Fruit fly (Drosophila melanogaster) whole organism, prepupa: ENCODE data around the gene CG15547.
A peak's percentile ranks its signal among the peaks of the same experiment; 100 is the strongest.

Experiments
- CG10631 ChIP-seq: fragments of 200-800 bp; sonication (Bioruptor generic); optimal IDR thresholded peaks from 2 replicates; lab custom pipeline; 2016; ENCODE audit warnings: missing biosample characterization, missing genetic modification characterization
- CG10669 ChIP-seq: fragments of 200-800 bp; sonication (Bioruptor generic); optimal IDR thresholded peaks from 3 replicates; lab custom pipeline; 2018; ENCODE audit warnings: missing biosample characterization, mild to moderate bottlenecking, missing genetic modification characterization, moderate library complexity
- CG11762 ChIP-seq: fragments of 200-800 bp; sonication (Bioruptor generic); optimal IDR thresholded peaks from 3 replicates; lab custom pipeline; 2016; ENCODE audit warnings: missing biosample characterization, missing genetic modification characterization; ENCODE audit not compliant: insufficient read depth
- CG11902 ChIP-seq: fragments of 200-800 bp; sonication (Bioruptor generic); optimal IDR thresholded peaks from 3 replicates; lab custom pipeline; 2016; ENCODE audit warnings: missing biosample characterization, missing genetic modification characterization
- CG15336 ChIP-seq: fragments of 200-800 bp; sonication (Bioruptor generic); IDR thresholded peaks from 2 replicates; pipeline ENCODE4 v1.3.6; 2022; ENCODE audit warnings: missing biosample characterization, missing genetic modification characterization
- CG16779 ChIP-seq: fragments of 200-800 bp; sonication (Bioruptor generic); optimal IDR thresholded peaks from 3 replicates; lab custom pipeline; 2017; ENCODE audit warnings: missing biosample characterization, mild to moderate bottlenecking, missing genetic modification characterization
- CG3032 ChIP-seq: fragments of 200-800 bp; optimal IDR thresholded peaks from 2 replicates; lab custom pipeline; 2019; ENCODE audit warnings: missing biosample characterization, mild to moderate bottlenecking, missing genetic modification characterization, moderate library complexity
- CG31627 ChIP-seq: fragments of 200-800 bp; sonication (Bioruptor generic); optimal IDR thresholded peaks from 3 replicates; lab custom pipeline; 2016; ENCODE audit warnings: missing biosample characterization, missing genetic modification characterization
- CG4318 ChIP-seq: fragments of 200-800 bp; sonication (Bioruptor generic); optimal IDR thresholded peaks from 3 replicates; lab custom pipeline; 2017; ENCODE audit warnings: missing biosample characterization, mild to moderate bottlenecking, missing genetic modification characterization
- CG6163 ChIP-seq: fragments of 200-800 bp; sonication (Bioruptor generic); IDR thresholded peaks from 3 replicates; pipeline ENCODE4 v1.3.6; 2022; ENCODE audit warnings: missing biosample characterization, missing genetic modification characterization
- CG6276 ChIP-seq: fragments of 200-800 bp; sonication (Bioruptor generic); optimal IDR thresholded peaks from 2 replicates; lab custom pipeline; 2017; ENCODE audit warnings: missing biosample characterization, mild to moderate bottlenecking, missing genetic modification characterization
- CG6792 ChIP-seq: fragments of 200-800 bp; sonication (Bioruptor generic); optimal IDR thresholded peaks from 3 replicates; lab custom pipeline; 2016; ENCODE audit warnings: missing biosample characterization, missing genetic modification characterization
- CG6808 ChIP-seq: fragments of 200-800 bp; sonication (Bioruptor generic); optimal IDR thresholded peaks from 3 replicates; lab custom pipeline; 2017; ENCODE audit warnings: missing biosample characterization, missing genetic modification characterization, mild to moderate bottlenecking, moderate library complexity, missing genetic modification reagents
- CG7368 ChIP-seq: fragments of 200-800 bp; sonication (Bioruptor generic); optimal IDR thresholded peaks from 3 replicates; lab custom pipeline; 2016; ENCODE audit warnings: missing biosample characterization, missing genetic modification characterization
- CG8319 ChIP-seq: fragments of 200-800 bp; sonication (Bioruptor generic); optimal IDR thresholded peaks from 3 replicates; lab custom pipeline; 2016; ENCODE audit warnings: missing biosample characterization, missing genetic modification characterization
- CG8632 ChIP-seq: fragments of 200-800 bp; sonication (Bioruptor generic); optimal IDR thresholded peaks from 3 replicates; lab custom pipeline; 2016; ENCODE audit warnings: missing biosample characterization, missing genetic modification characterization
- Eip75B ChIP-seq: fragments of 200-800 bp; sonication (Bioruptor generic); optimal IDR thresholded peaks from 3 replicates; lab custom pipeline; 2016; ENCODE audit warnings: missing biosample characterization, missing genetic modification characterization
- Eip78C ChIP-seq: fragments of 200-800 bp; sonication (Bioruptor generic); peaks from one replicate; lab custom pipeline; 2016; ENCODE audit warnings: missing biosample characterization, missing genetic modification characterization
- Ets21C ChIP-seq: fragments of 200-800 bp; sonication (Bioruptor generic); optimal IDR thresholded peaks from 3 replicates; lab custom pipeline; 2016; ENCODE audit warnings: missing biosample characterization, missing genetic modification characterization
- Hr38 ChIP-seq: sonication (Bioruptor generic); optimal IDR thresholded peaks from 2 replicates; lab custom pipeline; 2016; ENCODE audit warnings: missing biosample characterization, missing genetic modification characterization
- Hr39 ChIP-seq: fragments of 200-800 bp; sonication (Bioruptor generic); optimal IDR thresholded peaks from 2 replicates; lab custom pipeline; 2016; ENCODE audit warnings: missing biosample characterization, missing genetic modification characterization
- Hr4 ChIP-seq: fragments of 200-800 bp; sonication (Bioruptor generic); optimal IDR thresholded peaks from 3 replicates; lab custom pipeline; 2016; ENCODE audit warnings: missing biosample characterization, missing genetic modification characterization
- Met ChIP-seq: fragments of 200-800 bp; sonication (Bioruptor generic); optimal IDR thresholded peaks from 3 replicates; lab custom pipeline; 2016; ENCODE audit warnings: missing biosample characterization, missing genetic modification characterization
- OdsH ChIP-seq: fragments of 200-800 bp; sonication (Bioruptor generic); optimal IDR thresholded peaks from 3 replicates; lab custom pipeline; 2016; ENCODE audit warnings: missing biosample characterization, missing genetic modification characterization
- Smox ChIP-seq: fragments of 200-800 bp; sonication (Bioruptor generic); optimal IDR thresholded peaks from 3 replicates; lab custom pipeline; 2016; ENCODE audit warnings: missing biosample characterization, missing genetic modification characterization
- Sox102F ChIP-seq: fragments of 200-800 bp; sonication (Bioruptor generic); optimal IDR thresholded peaks from 2 replicates; lab custom pipeline; 2016; ENCODE audit warnings: missing biosample characterization, mild to moderate bottlenecking, missing genetic modification characterization
- acj6 ChIP-seq: fragments of 200-800 bp; sonication (Bioruptor generic); optimal IDR thresholded peaks from 3 replicates; lab custom pipeline; 2016; ENCODE audit warnings: missing biosample characterization, missing genetic modification characterization
- dac ChIP-seq: fragments of 200-800 bp; sonication (Bioruptor generic); optimal IDR thresholded peaks from 2 replicates; lab custom pipeline; 2017; ENCODE audit warnings: missing biosample characterization, mild to moderate bottlenecking, missing genetic modification characterization
- dsx ChIP-seq: fragments of 200-800 bp; optimal IDR thresholded peaks from 3 replicates; lab custom pipeline; 2019; ENCODE audit warnings: missing biosample characterization, mild to moderate bottlenecking, missing genetic modification characterization, moderate library complexity; ENCODE audit not compliant: poor library complexity, severe bottlenecking
- esn ChIP-seq: fragments of 200-800 bp; sonication (Bioruptor generic); optimal IDR thresholded peaks from 2 replicates; lab custom pipeline; 2016; ENCODE audit warnings: missing biosample characterization, mild to moderate bottlenecking, missing genetic modification characterization, moderate library complexity
- fd59A ChIP-seq: fragments of 200-800 bp; sonication (Bioruptor generic); optimal IDR thresholded peaks from 2 replicates; lab custom pipeline; 2017; ENCODE audit warnings: missing biosample characterization, mild to moderate bottlenecking, missing genetic modification characterization, missing genetic modification reagents
- fd85E ChIP-seq: fragments of 200-800 bp; sonication (Bioruptor generic); optimal IDR thresholded peaks from 3 replicates; lab custom pipeline; 2016; ENCODE audit warnings: missing biosample characterization, missing genetic modification characterization
- fkh ChIP-seq: fragments of 200-800 bp; sonication (Bioruptor generic); optimal IDR thresholded peaks from 3 replicates; lab custom pipeline; 2017; ENCODE audit warnings: missing biosample characterization, mild to moderate bottlenecking, missing genetic modification characterization, moderate library complexity
- net ChIP-seq: fragments of 200-800 bp; sonication (Bioruptor generic); optimal IDR thresholded peaks from 3 replicates; lab custom pipeline; 2016; ENCODE audit warnings: missing biosample characterization, missing genetic modification characterization
- pdm3 ChIP-seq: fragments of 200-800 bp; sonication (Bioruptor generic); optimal IDR thresholded peaks from 3 replicates; lab custom pipeline; 2016; ENCODE audit warnings: missing biosample characterization, missing genetic modification characterization
- salr ChIP-seq, 2 experiments: fragments of 200-800 bp; sonication (Bioruptor generic); optimal IDR thresholded peaks; 3 replicates each; lab custom pipeline; 2016 to 2018; ENCODE audit warnings: missing biosample characterization in 2 of 2, missing genetic modification characterization in 2 of 2, mild to moderate bottlenecking in 1 of 2
- spab ChIP-seq: fragments of 200-800 bp; sonication (Bioruptor generic); optimal IDR thresholded peaks from 2 replicates; lab custom pipeline; 2017; ENCODE audit warnings: missing biosample characterization, mild to moderate bottlenecking, missing genetic modification characterization, missing genetic modification reagents
- svp ChIP-seq: fragments of 200-800 bp; sonication (Bioruptor generic); peaks from one replicate; lab custom pipeline; 2016; ENCODE audit warnings: missing biosample characterization, missing genetic modification characterization
- topi ChIP-seq: fragments of 200-800 bp; sonication (Bioruptor generic); optimal IDR thresholded peaks from 3 replicates; lab custom pipeline; 2016; ENCODE audit warnings: missing biosample characterization, missing genetic modification characterization
- vri ChIP-seq: fragments of 200-800 bp; sonication (Bioruptor generic); optimal IDR thresholded peaks from 3 replicates; lab custom pipeline; 2016; ENCODE audit warnings: missing biosample characterization, mild to moderate bottlenecking, missing genetic modification characterization

Gene CG15547

DNA sequence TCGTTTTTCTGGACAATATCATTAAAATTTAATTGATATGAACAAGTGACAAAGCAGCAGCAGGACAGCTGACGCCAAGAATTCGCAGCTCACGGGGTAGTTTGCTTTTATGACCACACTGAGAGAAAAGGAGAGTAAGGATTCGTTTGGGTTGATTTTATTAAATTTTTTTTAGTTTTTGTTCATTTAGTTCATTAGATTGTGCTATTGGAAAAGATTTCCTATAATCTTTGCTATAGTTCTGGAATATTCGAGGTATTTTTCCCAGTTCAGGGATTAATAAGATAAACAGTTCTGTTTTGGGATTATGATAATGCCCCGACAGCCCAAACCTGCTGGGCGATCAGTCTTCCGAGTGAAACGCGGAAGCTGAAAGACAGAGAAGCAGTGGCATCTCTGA is 41.1 kb downstream of the CG15547 start (continued):
- TF ChIP-seq CG15336 (peak; percentile 48; the same call in 1 of the 2 replicates), CG8319 (GFP tag; lab: Kevin White, UChicago) (peak; percentile 29), Hr39 (GFP tag; lab: Kevin White, UChicago) (peak; percentile 70), Ets21C (GFP tag; lab: Kevin White, UChicago) (peak; percentile 49), CG7368 (GFP tag; lab: Kevin White, UChicago) (no peak), fkh (GFP tag; lab: Kevin White, UChicago) (no peak), CG31627 (GFP tag; lab: Kevin White, UChicago) (peak; percentile 82), CG4318 (GFP tag; lab: Kevin White, UChicago) (no peak), CG11762 (peak; percentile 50), dac (GFP tag; lab: Kevin White, UChicago) (no peak), esn (GFP tag; lab: Kevin White, UChicago) (peak; percentile 79), CG10669 (GFP tag; lab: Kevin White, UChicago) (peak; percentile 85), Eip75B (GFP tag; lab: Kevin White, UChicago) (peak; percentile 61), CG8632 (GFP tag; lab: Kevin White, UChicago) (peak; percentile 68), CG16779 (no peak), Smox (GFP tag; lab: Kevin White, UChicago) (peak; percentile 72), CG6276 (GFP tag; lab: Kevin White, UChicago) (no peak), CG6808 (GFP tag; lab: Kevin White, UChicago) (peak; percentile 76), Hr38 (GFP tag; lab: Kevin White, UChicago) (no peak), CG11902 (GFP tag; lab: Kevin White, UChicago) (peak; percentile 46), OdsH (peak; percentile 65), salr (GFP tag; optimal IDR thresholded peaks at IDR 0.05; lab: Kevin White, UChicago) (peak; percentile 34 to 36), net (GFP tag; lab: Kevin White, UChicago) (peak; percentile 63), CG6163 (GFP tag; lab: Robert Waterston, UW) (peak; percentile 68; the same call in 2 of the 3 replicates), fd59A (GFP tag; lab: Kevin White, UChicago) (peak; percentile 81), CG3032 (peak; percentile 79), Eip78C (GFP tag; lab: Kevin White, UChicago) (peak; percentile 95), Met (GFP tag; lab: Kevin White, UChicago) (peak; percentile 81), Sox102F (GFP tag; lab: Kevin White, UChicago) (peak; percentile 75), svp (GFP tag; lab: Kevin White, UChicago) (peak; percentile 88), pdm3 (GFP tag; lab: Kevin White, UChicago) (peak; percentile 67), CG6792 (GFP tag; lab: Kevin White, UChicago) (peak; percentile 55), spab (peak; percentile 76), vri (GFP tag; lab: Kevin White, UChicago) (peak; percentile 18), acj6 (GFP tag; lab: Kevin White, UChicago) (peak; percentile 79), fd85E (no peak), CG10631 (GFP tag; lab: Kevin White, UChicago) (peak; percentile 68), topi (GFP tag; lab: Kevin White, UChicago) (peak; percentile 85)

DNA sequence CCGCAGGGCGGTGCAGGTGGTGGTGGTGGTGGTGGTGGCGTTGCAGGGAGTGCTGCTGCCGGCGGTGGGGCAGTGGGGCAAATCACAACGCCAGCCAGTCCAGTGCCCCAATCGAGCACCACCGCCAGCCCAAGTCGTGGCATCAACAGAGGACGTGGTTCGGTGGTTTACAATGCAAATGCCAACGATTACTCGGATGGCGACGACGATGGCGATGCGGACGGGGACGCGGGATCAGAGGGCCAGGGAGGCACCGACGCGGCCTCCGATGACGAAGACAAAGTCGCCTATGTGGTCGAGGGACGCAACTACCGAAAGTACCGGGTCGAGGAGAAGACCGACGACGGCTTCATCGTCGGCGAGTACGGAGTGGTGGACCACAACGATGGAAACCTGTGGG is 42.6 kb downstream of the CG15547 start:
- TF ChIP-seq dsx (GFP tag; lab: Kevin White, UChicago) (peak; percentile 66), Eip78C (GFP tag; lab: Kevin White, UChicago) (peak; percentile 13), Hr4 (GFP tag; lab: Kevin White, UChicago) (no peak), CG7368 (GFP tag; lab: Kevin White, UChicago) (no peak), svp (GFP tag; lab: Kevin White, UChicago) (peak; percentile 55), Hr38 (GFP tag; lab: Kevin White, UChicago) (peak; percentile 2)
